Fruit fly (Drosophila melanogaster) whole organism, prepupa: ENCODE results near the gene CG44037.

ENCODE experiments used
- CG11294 ChIP-seq: fragments of 200-800 bp; sonication (Bioruptor generic); IDR thresholded peaks from 2 replicates; pipeline ENCODE4 v1.3.6; 2022; ENCODE audit warnings: missing biosample characterization, missing genetic modification characterization
- CG15336 ChIP-seq: fragments of 200-800 bp; sonication (Bioruptor generic); IDR thresholded peaks from 2 replicates; pipeline ENCODE4 v1.3.6; 2022; ENCODE audit warnings: missing biosample characterization, missing genetic modification characterization
- CG16779 ChIP-seq: fragments of 200-800 bp; sonication (Bioruptor generic); optimal IDR thresholded peaks from 3 replicates; lab custom pipeline; 2017; ENCODE audit warnings: missing biosample characterization, mild to moderate bottlenecking, missing genetic modification characterization
- CG8119 ChIP-seq: fragments of 200-800 bp; sonication (Bioruptor generic); IDR thresholded peaks from 3 replicates; pipeline ENCODE4 v1.3.6; 2022; ENCODE audit warnings: missing biosample characterization, missing genetic modification characterization
- Ets96B ChIP-seq: fragments of 200-800 bp; optimal IDR thresholded peaks from 2 replicates; lab custom pipeline; 2019; ENCODE audit warnings: missing biosample characterization, mild to moderate bottlenecking, missing genetic modification characterization, moderate library complexity
- Gug ChIP-seq: fragments of 200-800 bp; sonication (Bioruptor generic); IDR thresholded peaks from 2 replicates; pipeline ENCODE4 v1.3.6; 2022; ENCODE audit warnings: missing biosample characterization, missing genetic modification characterization
- Hr38 ChIP-seq: sonication (Bioruptor generic); optimal IDR thresholded peaks from 2 replicates; lab custom pipeline; 2016; ENCODE audit warnings: missing biosample characterization, missing genetic modification characterization
- Lpt ChIP-seq: fragments of 200-800 bp; sonication (Bioruptor generic); optimal IDR thresholded peaks from 3 replicates; lab custom pipeline; 2016; ENCODE audit warnings: missing biosample characterization, missing genetic modification characterization
- OdsH ChIP-seq: fragments of 200-800 bp; sonication (Bioruptor generic); optimal IDR thresholded peaks from 3 replicates; lab custom pipeline; 2016; ENCODE audit warnings: missing biosample characterization, missing genetic modification characterization
- cyc ChIP-seq: fragments of 200-800 bp; sonication (Bioruptor generic); optimal IDR thresholded peaks from 3 replicates; lab custom pipeline; 2016; ENCODE audit warnings: missing biosample characterization, missing genetic modification characterization
- ss ChIP-seq, 2 experiments: fragments of 200-800 bp; sonication (Bioruptor generic); optimal IDR thresholded peaks; 2 replicates in 1 of 2; 3 replicates in 1 of 2; lab custom pipeline; 2017 to 2018; ENCODE audit warnings: mild to moderate bottlenecking in 2 of 2, missing biosample characterization in 2 of 2, missing genetic modification characterization in 2 of 2, moderate library complexity in 1 of 2

dm6 chr3R:12285589-12285988 lies 27.1 kb downstream of the CG44037 start:
- TF ChIP-seq CG11294 (GFP tag; lab: Robert Waterston, UW) (no peak), ss (GFP tag; optimal IDR thresholded peaks at IDR 0.05; lab: Kevin White, UChicago) (no peak), Gug (GFP tag; lab: Robert Waterston, UW) (no peak), CG8119 (GFP tag; lab: Robert Waterston, UW) (no peak), Hr38 (GFP tag; lab: Kevin White, UChicago) (no peak), CG16779 (no peak), Lpt (GFP tag; lab: Kevin White, UChicago) (no peak), cyc (GFP tag; lab: Kevin White, UChicago) (no peak), CG15336 (GFP tag; lab: Robert Waterston, UW) (no peak), OdsH (GFP tag; lab: Kevin White, UChicago) (no peak), Ets96B (no peak)
